Worm (Caenorhabditis elegans) whole organism, L4 larva: Measurements from ENCODE around the gene irld-17.
A peak's percentile ranks its signal among the peaks of the same experiment; 100 is the strongest.

Source experiments
- D1046.2 ChIP-seq: fragments of 200-800 bp; sonication (Bioruptor generic); IDR thresholded peaks from 2 replicates; pipeline ENCODE4 v1.3.6; 2022; ENCODE audit warnings: missing genetic modification characterization, missing compliant biosample characterization
- R02D3.7 ChIP-seq: fragments of 150-350 bp; sonication (generic microtip); optimal IDR thresholded peaks from 3 replicates; lab custom pipeline; 2014; ENCODE audit warnings: missing biosample characterization, missing genetic modification characterization
- Y75B8A.6 ChIP-seq: fragments of 200-800 bp; sonication (Bioruptor generic); IDR thresholded peaks from 2 replicates; pipeline ENCODE4 v1.3.6; 2022; ENCODE audit warnings: missing genetic modification reagents, missing genetic modification characterization, missing compliant biosample characterization
- ZK337.2 ChIP-seq: fragments of 200-800 bp; sonication (Bioruptor generic); IDR thresholded peaks from 2 replicates; pipeline ENCODE4 v1.3.6; 2022; ENCODE audit warnings: missing genetic modification reagents, missing genetic modification characterization, missing compliant biosample characterization
- ZK546.5 ChIP-seq, 2 experiments: sonication (generic microtip); optimal IDR thresholded peaks; 2 replicates each; lab custom pipeline; 2017; ENCODE audit warnings: missing biosample characterization in 2 of 2, missing genetic modification characterization in 2 of 2
- aha-1 ChIP-seq: fragments of 150-350 bp; peaks from one replicate; lab custom pipeline; 2014; ENCODE audit warnings: missing biosample characterization, missing genetic modification characterization
- ceh-20 ChIP-seq: fragments of 200-800 bp; sonication (Bioruptor generic); IDR thresholded peaks from 2 replicates; pipeline ENCODE4 v1.3.6; 2022; ENCODE audit warnings: missing genetic modification reagents, missing genetic modification characterization, missing compliant biosample characterization
- ceh-62 ChIP-seq: sonication (generic microtip); optimal IDR thresholded peaks from 2 replicates; lab custom pipeline; 2017; ENCODE audit warnings: missing biosample characterization, missing genetic modification characterization
- ces-1 ChIP-seq: fragments of 150-350 bp; sonication (generic microtip); optimal IDR thresholded peaks from 4 replicates; lab custom pipeline; 2014; ENCODE audit warnings: missing biosample characterization, missing genetic modification reagents, missing genetic modification characterization
- ctbp-1 ChIP-seq: fragments of 200-800 bp; sonication (Bioruptor generic); IDR thresholded peaks from 2 replicates; pipeline ENCODE4 v1.3.6; 2022; ENCODE audit warnings: missing genetic modification reagents, missing genetic modification characterization, missing compliant biosample characterization
- daf-12 ChIP-seq: fragments of 150-350 bp; optimal IDR thresholded peaks from 2 replicates; lab custom pipeline; 2014; ENCODE audit warnings: missing biosample characterization, missing genetic modification reagents, missing genetic modification characterization
- daf-16 ChIP-seq, 3 experiments: sonication (generic microtip); optimal IDR thresholded peaks; 2 replicates each; lab custom pipeline; 2016 to 2017; ENCODE audit warnings: missing genetic modification characterization in 3 of 3, missing genetic modification reagents in 3 of 3, mild to moderate bottlenecking in 2 of 3, missing compliant biosample characterization in 2 of 3, missing biosample characterization in 1 of 3, moderate library complexity in 1 of 3
- dve-1 ChIP-seq: sonication (generic microtip); optimal IDR thresholded peaks from 2 replicates; lab custom pipeline; 2017; ENCODE audit warnings: antibody characterized with exemption, mild to moderate bottlenecking, missing genetic modification characterization, missing compliant biosample characterization; ENCODE audit not compliant: insufficient read depth
- fkh-10 ChIP-seq: fragments of 150-350 bp; optimal IDR thresholded peaks from 2 replicates; lab custom pipeline; 2014; ENCODE audit warnings: missing biosample characterization, missing genetic modification reagents, missing genetic modification characterization
- gei-8 ChIP-seq: fragments of 200-800 bp; sonication (Bioruptor generic); optimal IDR thresholded peaks from 2 replicates; lab custom pipeline; 2018; ENCODE audit warnings: mild to moderate bottlenecking, missing genetic modification characterization, missing compliant biosample characterization
- jun-1 ChIP-seq: fragments of 150-350 bp; optimal IDR thresholded peaks from 2 replicates; lab custom pipeline; 2014; ENCODE audit warnings: missing biosample characterization, missing genetic modification reagents, missing genetic modification characterization
- lin-13 ChIP-seq: fragments of 150-350 bp; optimal IDR thresholded peaks from 2 replicates; lab custom pipeline; 2014; ENCODE audit warnings: missing biosample characterization, missing genetic modification reagents, missing genetic modification characterization
- mes-2 ChIP-seq: sonication (generic microtip); optimal IDR thresholded peaks from 2 replicates; lab custom pipeline; 2016; ENCODE audit warnings: missing genotype, mild to moderate bottlenecking, missing genetic modification characterization, missing compliant biosample characterization; ENCODE audit not compliant: poor library complexity, severe bottlenecking
- nhr-10 ChIP-seq: fragments of 150-350 bp; optimal IDR thresholded peaks from 2 replicates; lab custom pipeline; 2014; ENCODE audit warnings: missing biosample characterization, missing genetic modification characterization
- nhr-11 ChIP-seq: fragments of 150-350 bp; optimal IDR thresholded peaks from 2 replicates; lab custom pipeline; 2014; ENCODE audit warnings: missing biosample characterization, missing genetic modification characterization
- nhr-237 ChIP-seq: sonication (generic microtip); optimal IDR thresholded peaks from 2 replicates; lab custom pipeline; 2017; ENCODE audit warnings: missing biosample characterization, missing genetic modification characterization
- nhr-48 ChIP-seq: sonication (generic microtip); optimal IDR thresholded peaks from 2 replicates; lab custom pipeline; 2016; ENCODE audit warnings: mild to moderate bottlenecking, missing genetic modification characterization, missing compliant biosample characterization
- nhr-77 ChIP-seq: fragments of 150-350 bp; optimal IDR thresholded peaks from 2 replicates; lab custom pipeline; 2014; ENCODE audit warnings: missing biosample characterization, missing genetic modification characterization
- pqm-1 ChIP-seq: sonication (generic microtip); optimal IDR thresholded peaks from 2 replicates; lab custom pipeline; 2017; ENCODE audit warnings: missing biosample characterization, missing genetic modification characterization
- set-16 ChIP-seq: fragments of 200-800 bp; sonication (Bioruptor generic); IDR thresholded peaks from 2 replicates; pipeline ENCODE4 v1.3.6; 2022; ENCODE audit warnings: missing genetic modification reagents, missing genetic modification characterization, missing compliant biosample characterization
- snpc-1.2 ChIP-seq: fragments of 200-800 bp; sonication (Bioruptor generic); IDR thresholded peaks from 2 replicates; pipeline ENCODE4 v1.3.6; 2022; ENCODE audit warnings: missing genetic modification reagents, missing genetic modification characterization, missing compliant biosample characterization
- tra-1 ChIP-seq: fragments of 200-800 bp; sonication (Bioruptor generic); IDR thresholded peaks from 2 replicates; pipeline ENCODE4 v1.3.6; 2022; ENCODE audit warnings: missing genetic modification reagents, missing genetic modification characterization, missing compliant biosample characterization
- unc-130 ChIP-seq: sonication (generic microtip); optimal IDR thresholded peaks from 2 replicates; lab custom pipeline; 2016; ENCODE audit warnings: missing genetic modification reagents, missing genetic modification characterization, missing compliant biosample characterization
- unc-62 ChIP-seq, 3 experiments: fragments of 150-350 bp in 1 of 3; sonication (generic microtip); optimal IDR thresholded peaks in 2 of 3; peaks in 1 of 3; 1 replicate in 1 of 3; 2 replicates in 2 of 3; lab custom pipeline; 2014 to 2017; ENCODE audit warnings: missing biosample characterization in 3 of 3, missing genetic modification characterization in 3 of 3, missing genetic modification reagents in 3 of 3, missing genotype in 1 of 3
- zfp-2 ChIP-seq: sonication (generic microtip); optimal IDR thresholded peaks from 2 replicates; lab custom pipeline; 2016; ENCODE audit warnings: mild to moderate bottlenecking, missing genetic modification characterization, missing compliant biosample characterization
- zfp-3 ChIP-seq: fragments of 200-800 bp; sonication (Bioruptor generic); conservative IDR thresholded peaks from 2 replicates; pipeline ENCODE4 v1.3.6; 2022; ENCODE audit warnings: missing genetic modification reagents, missing genetic modification characterization, missing compliant biosample characterization
- ztf-11 ChIP-seq: fragments of 150-350 bp; optimal IDR thresholded peaks from 2 replicates; lab custom pipeline; 2014; ENCODE audit warnings: missing biosample characterization, missing genetic modification characterization

Gene irld-17

DNA sequence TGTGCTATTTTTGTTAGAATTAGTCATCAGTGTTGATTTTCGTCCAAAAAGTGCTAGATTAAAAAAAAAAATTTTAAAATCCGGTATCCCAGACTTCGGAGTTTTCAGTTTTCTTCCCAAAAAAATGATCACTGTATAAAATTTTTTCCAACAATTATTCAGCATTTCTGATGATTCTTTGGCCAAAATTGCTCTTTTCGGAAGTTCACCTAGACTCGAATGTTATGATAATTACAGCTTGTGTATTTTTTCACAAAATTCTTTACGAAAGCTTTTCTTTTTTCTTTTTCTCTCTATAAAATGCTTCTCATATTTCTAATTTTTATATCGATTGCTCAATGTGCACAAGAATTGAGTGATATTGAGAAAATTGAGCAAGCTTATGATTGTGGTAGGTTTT, at the start of gene irld-17:
Gene irld-17, plus strand, starts transcription at position 301 of the 400 bp plus-strand sequence.
- no peak for TF ChIP-seq nhr-237 (tag; lab: Kevin White, UChicago)
- no peak for TF ChIP-seq lin-13 (GFP tag; lab: Kevin White, UChicago)
- no peak for TF ChIP-seq mes-2
- TF ChIP-seq R02D3.7 (tag; lab: Kevin White, UChicago) = no peak
- no peak for TF ChIP-seq nhr-77 (tag; lab: Kevin White, UChicago)
- no peak for TF ChIP-seq nhr-48 (tag; lab: Kevin White, UChicago)
- TF ChIP-seq fkh-10 (GFP tag; lab: Kevin White, UChicago) = no peak
- TF ChIP-seq aha-1 = no peak
- TF ChIP-seq set-16 (GFP tag; lab: Robert Waterston, UW) = no peak
- TF ChIP-seq, all 104 proteins: peak for 0

DNA sequence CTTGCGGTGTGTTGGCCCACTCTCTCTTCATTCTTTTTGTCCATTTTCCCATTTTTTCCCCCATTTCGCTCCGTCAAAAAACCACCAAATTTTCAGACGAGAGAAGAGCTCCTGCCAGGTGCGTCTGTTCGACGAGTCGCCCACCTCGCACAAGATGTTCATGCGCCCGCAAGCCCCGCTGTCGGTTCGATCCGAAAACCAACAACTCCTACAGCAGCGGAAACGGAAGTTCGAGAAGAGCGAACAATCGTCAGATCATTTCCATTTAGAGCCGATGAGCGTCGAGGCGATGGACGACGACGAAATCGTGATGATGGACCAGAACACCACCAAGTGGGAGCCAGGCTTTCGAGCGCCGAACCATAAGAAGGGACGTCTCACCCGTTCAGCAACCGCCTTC, 48.6 kb upstream of the irld-17 start:
- TF ChIP-seq set-16 (GFP tag; lab: Robert Waterston, UW) = peak; percentile 56; the same call in 1 of the 2 replicates
- TF ChIP-seq ceh-62 (tag; lab: Kevin White, UChicago) = no peak

DNA sequence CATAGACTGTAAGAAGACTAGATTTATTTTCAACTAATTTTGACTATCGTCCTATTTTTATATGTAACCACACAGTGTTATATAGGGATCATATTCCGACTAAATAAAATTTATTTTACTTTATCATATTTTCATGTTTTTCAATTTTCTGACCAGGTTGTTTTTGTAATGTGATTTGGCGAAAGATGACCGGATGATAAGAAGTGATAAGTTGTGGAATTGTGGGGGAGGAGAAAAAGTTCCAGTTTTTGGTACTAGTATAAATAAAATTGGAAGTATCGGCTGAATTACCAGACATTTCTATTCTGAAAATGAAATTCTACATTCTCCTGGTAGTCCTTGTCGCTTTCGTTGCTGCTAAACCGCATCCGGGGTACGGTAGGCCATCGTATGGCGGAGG, 46.4 kb upstream of the irld-17 start, which contains the start of gene F16B4.7:
Gene F16B4.7, plus strand, starts transcription at position 301 of the 400 bp plus-strand sequence.
- TF ChIP-seq gei-8 (no peak), unc-62 (GFP tag; optimal IDR thresholded peaks at IDR 0.05 in 1 of 2; lab: Kevin White, UChicago) (peak in 1 of 2 experiments; percentile 31), unc-62 (tag; optimal IDR thresholded peaks at IDR 0.05; lab: Kevin White, UChicago) (no peak), unc-130 (GFP tag; lab: Kevin White, UChicago) (no peak), pqm-1 (tag; lab: Kevin White, UChicago) (no peak), ZK546.5 (tag; optimal IDR thresholded peaks at IDR 0.05; lab: Kevin White, UChicago) (no peak), zfp-3 (GFP tag; lab: Robert Waterston, UW) (no peak)

DNA sequence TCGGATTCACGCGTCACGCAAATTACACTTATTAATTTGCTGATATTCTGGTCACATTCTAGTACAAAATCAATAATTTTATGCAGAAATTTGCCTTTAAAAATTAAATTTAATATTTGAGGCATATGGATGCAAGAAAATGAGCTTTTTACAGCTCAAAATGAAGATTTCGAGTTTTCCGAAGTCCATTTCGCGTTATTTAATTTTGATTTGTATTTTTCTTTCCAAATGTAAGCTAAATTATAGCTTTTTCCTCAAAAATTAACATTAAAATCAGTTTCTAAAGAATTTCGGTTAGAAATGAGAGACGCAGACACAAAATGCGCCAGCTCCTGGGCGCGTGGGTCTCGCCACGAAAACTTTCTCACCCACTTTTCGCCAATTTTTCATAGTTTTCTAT, 44.9 kb upstream of the irld-17 start, which contains the start of gene F16B4.6:
Gene F16B4.6, plus strand, starts transcription at position 301 of the 400 bp plus-strand sequence.
- TF ChIP-seq ctbp-1 (GFP tag; lab: Robert Waterston, UW) (no peak), tra-1 (GFP tag; lab: Robert Waterston, UW) (no peak), daf-12 (no peak), jun-1 (tag; lab: Kevin White, UChicago) (no peak), ces-1 (GFP tag; lab: Kevin White, UChicago) (no peak), D1046.2 (GFP tag; lab: Robert Waterston, UW) (no peak), ceh-20 (GFP tag; lab: Robert Waterston, UW) (no peak)
- TF ChIP-seq, all 104 proteins: peak for 0

DNA sequence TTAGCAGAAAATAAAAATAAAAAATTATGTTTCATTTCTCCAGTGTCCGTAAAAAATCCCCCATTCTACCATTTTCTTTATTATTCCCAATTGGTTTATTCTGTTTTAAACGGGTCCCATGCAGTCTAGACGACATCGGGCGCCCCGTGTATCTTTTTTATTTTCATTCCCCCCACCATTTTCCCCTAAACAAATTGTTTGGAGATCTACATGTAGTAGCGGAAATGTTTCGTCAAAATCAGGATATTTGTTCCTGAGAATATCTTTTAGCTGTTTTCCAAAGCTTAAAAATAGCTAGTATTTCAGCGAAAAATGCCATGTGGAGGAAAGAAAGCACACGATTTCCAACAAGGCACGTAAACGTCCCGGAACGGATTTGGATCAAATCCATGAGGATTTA, 43.7 kb upstream of the irld-17 start, which contains the start of gene F16B4.5:
Gene F16B4.5, plus strand, starts transcription at position 301 of the 400 bp plus-strand sequence.
- TF ChIP-seq R02D3.7 (tag; lab: Kevin White, UChicago) (no peak), tra-1 (GFP tag; lab: Robert Waterston, UW) (no peak), Y75B8A.6 (GFP tag; lab: Robert Waterston, UW) (no peak), nhr-77 (tag; lab: Kevin White, UChicago) (no peak), dve-1 (no peak), daf-16 (GFP tag; optimal IDR thresholded peaks at IDR 0.05; lab: Kevin White, UChicago) (no peak), daf-16 (tag; optimal IDR thresholded peaks at IDR 0.05; lab: Kevin White, UChicago) (no peak), nhr-11 (tag; lab: Kevin White, UChicago) (no peak), zfp-2 (tag; lab: Kevin White, UChicago) (no peak), nhr-10 (no peak), snpc-1.2 (GFP tag; lab: Robert Waterston, UW) (no peak), mes-2 (no peak), ZK337.2 (GFP tag; lab: Robert Waterston, UW) (no peak), ztf-11 (tag; lab: Kevin White, UChicago) (no peak), daf-12 (no peak)
